Worm (Caenorhabditis elegans): ENCODE data around the gene stg-2.

DNA sequence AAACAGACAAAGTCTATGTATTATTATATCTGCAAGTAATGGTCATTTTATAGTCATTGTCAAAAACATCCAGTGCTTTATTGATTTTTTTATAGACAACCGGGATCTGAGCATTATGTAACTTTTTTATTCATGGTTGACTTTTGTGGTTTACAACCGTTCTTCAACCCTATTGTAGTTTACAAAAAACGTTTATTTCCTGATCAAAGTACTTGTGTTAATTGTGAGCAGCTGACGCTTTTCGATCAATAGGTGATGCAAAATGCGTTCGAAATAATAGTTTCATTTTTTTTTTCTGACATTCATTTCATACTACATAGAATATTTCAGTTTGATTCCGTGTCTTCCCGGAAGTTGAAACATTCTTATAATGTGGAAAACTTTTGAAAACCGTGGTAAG is 29.0 kb upstream of the stg-2 start, which contains the start of the genes K09E2.2 and K09E2.3:
- TF ChIP-seq attf-4 (tag; optimal IDR thresholded peaks at IDR 0.05) (no peak), ztf-11 (tag; optimal IDR thresholded peaks at IDR 0.05) (no peak), ama-1 (optimal IDR thresholded peaks at IDR 0.05) (no peak), nhr-102 (tag; optimal IDR thresholded peaks at IDR 0.05) (no peak), snpc-4 (tag; optimal IDR thresholded peaks at IDR 0.05) (no peak), F26F4.8 (GFP tag; conservative IDR thresholded peaks at IDR 0.05) (no peak), daf-12 (tag; optimal IDR thresholded peaks at IDR 0.05) (no peak), unc-130 (GFP tag; optimal IDR thresholded peaks at IDR 0.05) (no peak), pha-4 (GFP tag; IDR thresholded peaks at IDR 0.05) (no peak), pha-4 (tag; optimal IDR thresholded peaks at IDR 0.05) (no peak), ztf-7 (tag; optimal IDR thresholded peaks at IDR 0.05) (no peak), unc-62 (GFP tag; optimal IDR thresholded peaks at IDR 0.05 in 1 of 2) (no peak), unc-62 (tag; optimal IDR thresholded peaks at IDR 0.05) (no peak), T26A8.4 (GFP tag; IDR thresholded peaks at IDR 0.05) (no peak)

Data from whole organism, L4 larva.